Fruit fly (Drosophila melanogaster): ENCODE data around the gene bab1.

bab1 gene

dm6 chr3L:1123762-1124161 lies 22.9 kb upstream of the bab1 start:
- TF ChIP-seq Dfd (GFP tag; optimal IDR thresholded peaks at IDR 0.05): peak; percentile 44
- TF ChIP-seq Hr83 (GFP tag; optimal IDR thresholded peaks at IDR 0.05; ENCODE audit: poor library complexity, severe bottlenecking): no peak

- TF ChIP-seq CG32264 (GFP tag; optimal IDR thresholded peaks at IDR 0.05) (no peak), br (GFP tag; optimal IDR thresholded peaks at IDR 0.05) (no peak), CG9705 (GFP tag; optimal IDR thresholded peaks at IDR 0.05) (no peak), Vsx2 (GFP tag; optimal IDR thresholded peaks at IDR 0.05; ENCODE audit: partially characterized antibody) (no peak), CrebA (GFP tag; optimal IDR thresholded peaks at IDR 0.05; ENCODE audit: borderline replicate concordance) (no peak), Jra (GFP tag; optimal IDR thresholded peaks at IDR 0.05) (no peak), usp (GFP tag; optimal IDR thresholded peaks at IDR 0.05) (no peak), dl (GFP tag; optimal IDR thresholded peaks at IDR 0.05; ENCODE audit: insufficient read depth in 1 of 2, partially characterized antibody in 2 of 2) (no peak), brk (GFP tag; optimal IDR thresholded peaks at IDR 0.05) (no peak), lola (GFP tag; optimal IDR thresholded peaks at IDR 0.05) (no peak), h (GFP tag; optimal IDR thresholded peaks at IDR 0.05) (no peak), Abd-B (GFP tag; optimal IDR thresholded peaks at IDR 0.05) (no peak), pan (optimal IDR thresholded peaks at IDR 0.05) (no peak), dsf (GFP tag; optimal IDR thresholded peaks at IDR 0.05; ENCODE audit: borderline replicate concordance) (no peak), Hr83 (GFP tag; optimal IDR thresholded peaks at IDR 0.05; ENCODE audit: poor library complexity, severe bottlenecking) (no peak)
These were observed 20.8 kb upstream of the bab1 start for dm6 chr3L:1121656-1122055.

dm6 chr3L:1120163-1120524 lies 19.3 kb upstream of the bab1 start:
- TF ChIP-seq pan (optimal IDR thresholded peaks at IDR 0.05): no peak
- no peak for TF ChIP-seq Mio (GFP tag; optimal IDR thresholded peaks at IDR 0.05)
- no peak for TF ChIP-seq Dfd (GFP tag; optimal IDR thresholded peaks at IDR 0.05)
- TF ChIP-seq brk (GFP tag; optimal IDR thresholded peaks at IDR 0.05): no peak
- no peak for TF ChIP-seq h (GFP tag; optimal IDR thresholded peaks at IDR 0.05)
- TF ChIP-seq ey (GFP tag; optimal IDR thresholded peaks at IDR 0.05): no peak
- TF ChIP-seq br (GFP tag; optimal IDR thresholded peaks at IDR 0.05): no peak
- no peak for TF ChIP-seq CG9705 (GFP tag; optimal IDR thresholded peaks at IDR 0.05)
- TF ChIP-seq Abd-B (GFP tag; optimal IDR thresholded peaks at IDR 0.05): no peak
- TF ChIP-seq HLH106 (tag; optimal IDR thresholded peaks at IDR 0.05): no peak
- TF ChIP-seq sv (GFP tag; optimal IDR thresholded peaks at IDR 0.05): no peak
- TF ChIP-seq Dif (GFP tag; optimal IDR thresholded peaks at IDR 0.05; ENCODE audit: partially characterized antibody): no peak
- TF ChIP-seq CG32264 (GFP tag; optimal IDR thresholded peaks at IDR 0.05): no peak
- TF ChIP-seq Rel (GFP tag; optimal IDR thresholded peaks at IDR 0.05): no peak
- no peak for TF ChIP-seq Rel (tag; optimal IDR thresholded peaks at IDR 0.05)
- no peak for TF ChIP-seq Jra (GFP tag; optimal IDR thresholded peaks at IDR 0.05)
- no peak for TF ChIP-seq OdsH (GFP tag; optimal IDR thresholded peaks at IDR 0.05)
- no peak for TF ChIP-seq foxo (GFP tag; optimal IDR thresholded peaks at IDR 0.05)
- TF ChIP-seq fru (GFP tag; optimal IDR thresholded peaks at IDR 0.05): no peak

dm6 chr3L:1119325-1120162 lies 18.7 kb upstream of the bab1 start:
- TF ChIP-seq jim (GFP tag; optimal IDR thresholded peaks at IDR 0.05): no peak
- TF ChIP-seq psq (GFP tag; optimal IDR thresholded peaks at IDR 0.05): no peak
- TF ChIP-seq ey (GFP tag; optimal IDR thresholded peaks at IDR 0.05): no peak
- no peak for TF ChIP-seq Abd-B (GFP tag; optimal IDR thresholded peaks at IDR 0.05)
- TF ChIP-seq Mio (GFP tag; optimal IDR thresholded peaks at IDR 0.05): no peak
- TF ChIP-seq CG32264 (GFP tag; optimal IDR thresholded peaks at IDR 0.05): no peak
- no peak for TF ChIP-seq pan (optimal IDR thresholded peaks at IDR 0.05)
- no peak for TF ChIP-seq brk (GFP tag; optimal IDR thresholded peaks at IDR 0.05)
- no peak for TF ChIP-seq h (GFP tag; optimal IDR thresholded peaks at IDR 0.05)
- TF ChIP-seq Dif (GFP tag; optimal IDR thresholded peaks at IDR 0.05; ENCODE audit: partially characterized antibody): no peak
- no peak for TF ChIP-seq Dfd (GFP tag; optimal IDR thresholded peaks at IDR 0.05)
- no peak for TF ChIP-seq Vsx2 (GFP tag; optimal IDR thresholded peaks at IDR 0.05; ENCODE audit: partially characterized antibody)
- no peak for TF ChIP-seq usp (GFP tag; optimal IDR thresholded peaks at IDR 0.05)
- TF ChIP-seq CG9705 (GFP tag; optimal IDR thresholded peaks at IDR 0.05): no peak
- no peak for TF ChIP-seq foxo (GFP tag; optimal IDR thresholded peaks at IDR 0.05)
- TF ChIP-seq CrebA (GFP tag; optimal IDR thresholded peaks at IDR 0.05; ENCODE audit: borderline replicate concordance): no peak
- no peak for TF ChIP-seq woc (GFP tag; optimal IDR thresholded peaks at IDR 0.05)
- no peak for TF ChIP-seq br (GFP tag; optimal IDR thresholded peaks at IDR 0.05)

DNA sequence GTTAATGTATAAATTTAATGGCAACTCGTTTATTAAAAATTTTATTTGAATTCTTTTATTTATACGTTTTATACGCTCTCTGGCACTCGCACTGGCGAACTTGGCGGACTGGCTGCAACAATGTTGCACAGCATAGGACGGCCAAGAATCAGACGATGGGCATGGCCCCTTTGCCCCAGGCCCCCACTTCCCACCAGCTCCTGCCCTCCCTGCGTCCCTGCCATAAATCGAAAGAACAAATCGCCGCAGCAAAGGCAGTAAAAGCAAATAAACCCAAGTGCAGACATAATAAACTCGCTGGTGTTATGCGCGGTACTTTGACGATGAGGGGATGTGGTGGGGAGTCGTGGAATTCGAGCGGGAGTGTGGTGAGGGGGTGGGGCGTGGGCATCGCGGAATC lies 17.6 kb upstream of the bab1 start:
- no peak for TF ChIP-seq dmrt93B (GFP tag; optimal IDR thresholded peaks at IDR 0.05)
- no peak for TF ChIP-seq CG9705 (GFP tag; optimal IDR thresholded peaks at IDR 0.05)
- TF ChIP-seq Myc (optimal IDR thresholded peaks at IDR 0.05): no peak
- TF ChIP-seq foxo (GFP tag; optimal IDR thresholded peaks at IDR 0.05): no peak
- no peak for TF ChIP-seq Jra (GFP tag; optimal IDR thresholded peaks at IDR 0.05)
- TF ChIP-seq Sp1 (GFP tag; optimal IDR thresholded peaks at IDR 0.05): no peak
- TF ChIP-seq Hnf4 (GFP tag; optimal IDR thresholded peaks at IDR 0.05): no peak
- TF ChIP-seq CG32264 (GFP tag; optimal IDR thresholded peaks at IDR 0.05): no peak
- TF ChIP-seq usp (GFP tag; optimal IDR thresholded peaks at IDR 0.05): no peak

Data from whole organism, wandering third instar larva.